Fruit fly (Drosophila melanogaster) whole organism, embryonic: ENCODE data around the gene CG44303.

Experiments used
- CG10209 ChIP-seq: fragments of 200-800 bp; sonication (Bioruptor generic); optimal IDR thresholded peaks from 3 replicates; lab custom pipeline; 2017; ENCODE audit warnings: missing biosample characterization, mild to moderate bottlenecking, missing genetic modification characterization, missing genetic modification reagents
- CG10543 ChIP-seq: fragments of 200-800 bp; sonication (Bioruptor generic); optimal IDR thresholded peaks from 3 replicates; lab custom pipeline; 2017; ENCODE audit warnings: missing biosample characterization, mild to moderate bottlenecking, missing genetic modification characterization, moderate library complexity
- CG13775 ChIP-seq: fragments of 200-800 bp; sonication (Bioruptor generic); optimal IDR thresholded peaks from 3 replicates; lab custom pipeline; 2017; ENCODE audit warnings: missing biosample characterization, mild to moderate bottlenecking, missing genetic modification characterization
- CG16779 ChIP-seq: fragments of 200-800 bp; sonication (Bioruptor generic); IDR thresholded peaks from 2 replicates; pipeline ENCODE4 v1.3.6; 2022; ENCODE audit warnings: missing biosample characterization, missing genetic modification characterization
- CG17359 ChIP-seq: fragments of 200-800 bp; sonication (Bioruptor generic); optimal IDR thresholded peaks from 3 replicates; lab custom pipeline; 2018; ENCODE audit warnings: missing biosample characterization, mild to moderate bottlenecking, missing genetic modification characterization, moderate library complexity
- CG17829 ChIP-seq: fragments of 200-800 bp; optimal IDR thresholded peaks from 2 replicates; lab custom pipeline; 2019; ENCODE audit warnings: missing biosample characterization, mild to moderate bottlenecking, missing genetic modification characterization, moderate library complexity
- CG1792 ChIP-seq: fragments of 200-800 bp; sonication (Bioruptor generic); optimal IDR thresholded peaks from 2 replicates; lab custom pipeline; 2016; ENCODE audit warnings: missing biosample characterization, missing genetic modification characterization
- CG18011 ChIP-seq: fragments of 200-800 bp; sonication (Bioruptor generic); optimal IDR thresholded peaks from 2 replicates; lab custom pipeline; 2017; ENCODE audit warnings: missing biosample characterization, missing genetic modification characterization, mild to moderate bottlenecking, moderate library complexity, missing genotype
- CG2199 ChIP-seq: fragments of 200-800 bp; sonication (Bioruptor generic); IDR thresholded peaks from 3 replicates; pipeline ENCODE4 v1.3.6; 2022; ENCODE audit warnings: missing biosample characterization, missing genetic modification characterization
- CG33557 ChIP-seq: fragments of 200-800 bp; sonication (Bioruptor generic); optimal IDR thresholded peaks from 2 replicates; lab custom pipeline; 2019; ENCODE audit warnings: missing biosample characterization, mild to moderate bottlenecking, missing genetic modification characterization, moderate library complexity
- CG4424 ChIP-seq: fragments of 200-800 bp; sonication (Bioruptor generic); optimal IDR thresholded peaks from 3 replicates; lab custom pipeline; 2016; ENCODE audit warnings: missing biosample characterization, missing genetic modification characterization
- CG4820 ChIP-seq: fragments of 200-800 bp; sonication (Bioruptor generic); optimal IDR thresholded peaks from 3 replicates; lab custom pipeline; 2016; ENCODE audit warnings: missing biosample characterization, missing genetic modification characterization
- CG6254 ChIP-seq: fragments of 200-800 bp; sonication (Bioruptor generic); optimal IDR thresholded peaks from 3 replicates; lab custom pipeline; 2017; ENCODE audit warnings: mild to moderate bottlenecking, missing biosample characterization, missing genetic modification reagents, missing genetic modification characterization
- CG6683 ChIP-seq: fragments of 200-800 bp; sonication (Bioruptor generic); optimal IDR thresholded peaks from 2 replicates; lab custom pipeline; 2017; ENCODE audit warnings: missing biosample characterization, mild to moderate bottlenecking, missing genetic modification characterization, missing genetic modification reagents
- CG6813 ChIP-seq: fragments of 200-800 bp; sonication (Bioruptor generic); optimal IDR thresholded peaks from 2 replicates; lab custom pipeline; 2017; ENCODE audit warnings: missing biosample characterization, missing genetic modification characterization, mild to moderate bottlenecking, moderate library complexity, missing genetic modification reagents
- CG7271 ChIP-seq: fragments of 200-800 bp; sonication (Bioruptor generic); optimal IDR thresholded peaks from 2 replicates; lab custom pipeline; 2018; ENCODE audit warnings: missing biosample characterization, mild to moderate bottlenecking, missing genetic modification characterization, moderate library complexity
- CG9876 ChIP-seq: fragments of 200-800 bp; sonication (Bioruptor generic); optimal IDR thresholded peaks from 2 replicates; lab custom pipeline; 2016; ENCODE audit warnings: missing biosample characterization, missing genetic modification characterization
- Drgx ChIP-seq: fragments of 200-800 bp; sonication (Bioruptor generic); IDR thresholded peaks from 2 replicates; pipeline ENCODE4 v1.3.6; 2022; ENCODE audit warnings: missing biosample characterization, missing genetic modification characterization
- HLH4C ChIP-seq: fragments of 200-800 bp; sonication (Bioruptor generic); IDR thresholded peaks from 3 replicates; pipeline ENCODE4 v1.3.6; 2022; ENCODE audit warnings: missing biosample characterization, missing genetic modification characterization; ENCODE audit not compliant: partially characterized antibody
- HLHmδ ChIP-seq: fragments of 200-800 bp; sonication (Bioruptor generic); optimal IDR thresholded peaks from 2 replicates; lab custom pipeline; 2018; ENCODE audit warnings: missing biosample characterization, mild to moderate bottlenecking, missing genetic modification characterization, moderate library complexity
- MTF-1 ChIP-seq: fragments of 200-800 bp; sonication (Bioruptor generic); optimal IDR thresholded peaks from 2 replicates; lab custom pipeline; 2018; ENCODE audit warnings: missing biosample characterization, mild to moderate bottlenecking, missing genetic modification characterization, borderline replicate concordance
- Med ChIP-seq: fragments of 200-800 bp; sonication (Bioruptor generic); peaks from one replicate; lab custom pipeline; 2016; ENCODE audit warnings: missing biosample characterization, missing genetic modification characterization, mild to moderate bottlenecking, inconsistent platforms, moderate library complexity
- Mrtf ChIP-seq: fragments of 200-800 bp; sonication (Bioruptor generic); IDR thresholded peaks from 3 replicates; pipeline ENCODE4 v1.3.6; 2022; ENCODE audit warnings: missing biosample characterization, missing genetic modification characterization
- NC2α ChIP-seq: fragments of 200-800 bp; sonication (Bioruptor generic); optimal IDR thresholded peaks from 2 replicates; lab custom pipeline; 2016; ENCODE audit warnings: missing biosample characterization, missing genetic modification characterization
- Ssrp ChIP-seq: fragments of 200-800 bp; sonication (Bioruptor generic); optimal IDR thresholded peaks from 2 replicates; lab custom pipeline; 2018; ENCODE audit warnings: missing biosample characterization, mild to moderate bottlenecking, missing genetic modification characterization, moderate library complexity
- Trl ChIP-seq, 3 experiments: fragments of >200 bp in 2 of 3; fragments of 200-800 bp in 1 of 3; sonication (Bioruptor generic) in 1 of 3; optimal IDR thresholded peaks; 2 replicates in 1 of 3; 3 replicates in 2 of 3; lab custom pipeline; 2016 to 2017; ENCODE audit warnings: missing biosample characterization in 1 of 3, missing genetic modification characterization in 1 of 3
- YL-1 ChIP-seq: fragments of 200-800 bp; sonication (Bioruptor generic); optimal IDR thresholded peaks from 3 replicates; lab custom pipeline; 2017; ENCODE audit warnings: missing biosample characterization, mild to moderate bottlenecking, missing genetic modification characterization
- ab ChIP-seq: fragments of 200-800 bp; sonication (Bioruptor generic); optimal IDR thresholded peaks from 2 replicates; lab custom pipeline; 2016; ENCODE audit warnings: missing biosample characterization, missing genetic modification characterization
- bsh ChIP-seq, 2 experiments: fragments of 200-800 bp; sonication (Bioruptor generic); optimal IDR thresholded peaks; 2 replicates each; lab custom pipeline; 2017 to 2018; ENCODE audit warnings: mild to moderate bottlenecking in 2 of 2, missing biosample characterization in 2 of 2, missing genetic modification characterization in 2 of 2, moderate library complexity in 1 of 2
- btn ChIP-seq: fragments of 200-800 bp; sonication (Bioruptor generic); optimal IDR thresholded peaks from 2 replicates; lab custom pipeline; 2016; ENCODE audit warnings: missing biosample characterization, missing genetic modification characterization
- cg ChIP-seq: fragments of 200-800 bp; sonication (Bioruptor generic); optimal IDR thresholded peaks from 3 replicates; lab custom pipeline; 2019; ENCODE audit warnings: missing biosample characterization, mild to moderate bottlenecking, missing genetic modification characterization, moderate library complexity
- chm ChIP-seq: fragments of 200-800 bp; sonication (Bioruptor generic); IDR thresholded peaks from 2 replicates; pipeline ENCODE4 v1.3.6; 2022; ENCODE audit warnings: missing biosample characterization, missing genetic modification characterization
- dimm ChIP-seq: fragments of 200-800 bp; sonication (Bioruptor generic); IDR thresholded peaks from 2 replicates; pipeline ENCODE4 v1.3.6; 2022; ENCODE audit warnings: missing biosample characterization, missing genetic modification characterization
- ewg ChIP-seq: fragments of 200-800 bp; sonication (Bioruptor generic); optimal IDR thresholded peaks from 3 replicates; lab custom pipeline; 2017; ENCODE audit warnings: mild to moderate bottlenecking, missing biosample characterization, missing genetic modification reagents, missing genetic modification characterization
- ftz-f1 ChIP-seq: fragments of 200-800 bp; sonication (Bioruptor generic); optimal IDR thresholded peaks from 2 replicates; lab custom pipeline; 2016; ENCODE audit warnings: missing biosample characterization, missing genetic modification characterization
- gem ChIP-seq: fragments of 200-800 bp; sonication (Bioruptor generic); optimal IDR thresholded peaks from 2 replicates; lab custom pipeline; 2019; ENCODE audit warnings: missing biosample characterization, mild to moderate bottlenecking, missing genetic modification characterization, moderate library complexity
- grau ChIP-seq: fragments of 200-800 bp; optimal IDR thresholded peaks from 3 replicates; lab custom pipeline; 2019; ENCODE audit warnings: missing biosample characterization, mild to moderate bottlenecking, missing genetic modification characterization, moderate library complexity
- grn ChIP-seq: fragments of 200-800 bp; sonication (Bioruptor generic); optimal IDR thresholded peaks from 3 replicates; lab custom pipeline; 2017; ENCODE audit warnings: missing biosample characterization, missing genetic modification characterization
- kah ChIP-seq: fragments of 200-800 bp; sonication (Bioruptor generic); optimal IDR thresholded peaks from 2 replicates; lab custom pipeline; 2018; ENCODE audit warnings: missing biosample characterization, mild to moderate bottlenecking, missing genetic modification characterization
- lilli ChIP-seq: fragments of 200-800 bp; sonication (Bioruptor generic); optimal IDR thresholded peaks from 3 replicates; lab custom pipeline; 2016; ENCODE audit warnings: missing biosample characterization, missing genetic modification characterization
- nom ChIP-seq: fragments of 200-800 bp; sonication (Bioruptor generic); optimal IDR thresholded peaks from 2 replicates; lab custom pipeline; 2017; ENCODE audit warnings: missing biosample characterization, missing genetic modification characterization, mild to moderate bottlenecking, moderate library complexity, missing genetic modification reagents
- oc ChIP-seq: fragments of 200-800 bp; sonication (Bioruptor generic); optimal IDR thresholded peaks from 2 replicates; lab custom pipeline; 2018; ENCODE audit warnings: missing biosample characterization, mild to moderate bottlenecking, missing genetic modification characterization, moderate library complexity
- pb ChIP-seq: fragments of 200-800 bp; sonication (Bioruptor generic); optimal IDR thresholded peaks from 3 replicates; lab custom pipeline; 2016; ENCODE audit warnings: missing biosample characterization, missing genetic modification characterization
- salm ChIP-seq: fragments of 200-800 bp; sonication (Bioruptor generic); optimal IDR thresholded peaks from 2 replicates; lab custom pipeline; 2018; ENCODE audit warnings: missing biosample characterization, mild to moderate bottlenecking, missing genetic modification characterization
- sisA ChIP-seq: fragments of 200-800 bp; sonication (Bioruptor generic); IDR thresholded peaks from 2 replicates; pipeline ENCODE4 v1.3.6; 2022; ENCODE audit warnings: missing biosample characterization, missing genetic modification characterization
- slou ChIP-seq: fragments of 200-800 bp; sonication (Bioruptor generic); optimal IDR thresholded peaks from 3 replicates; lab custom pipeline; 2016; ENCODE audit warnings: missing biosample characterization, missing genetic modification characterization
- tap ChIP-seq: fragments of 200-800 bp; optimal IDR thresholded peaks from 3 replicates; lab custom pipeline; 2019; ENCODE audit warnings: missing biosample characterization, mild to moderate bottlenecking, missing genetic modification characterization, moderate library complexity

Gene CG44303

dm6 chrX:6708580-6709199, 21.5 kb upstream of the CG44303 start (continued):
- peak; percentile 45; the same call in 1 of the 3 replicates for TF ChIP-seq HLH4C
- no peak for TF ChIP-seq CG2199 (GFP tag; lab: Robert Waterston, UW)
- TF ChIP-seq dimm: no peak

- no peak for TF ChIP-seq CG33557
- TF ChIP-seq Trl (optimal IDR thresholded peaks at IDR 0.05; lab: Kevin White, UChicago): peak in 1 of 2 experiments; percentile 8
- no peak for TF ChIP-seq Trl (GFP tag; optimal IDR thresholded peaks at IDR 0.05; lab: Kevin White, UChicago)
- no peak for TF ChIP-seq salm
- no peak for TF ChIP-seq Ssrp (tag; lab: Kevin White, UChicago)
- no peak for TF ChIP-seq NC2α (GFP tag; lab: Kevin White, UChicago)
- TF ChIP-seq CG17829: no peak
- TF ChIP-seq nom: peak; percentile 87
- TF ChIP-seq kah (GFP tag; lab: Kevin White, UChicago): no peak
- peak in 1 of 2 experiments; percentile 73 for TF ChIP-seq bsh (GFP tag; optimal IDR thresholded peaks at IDR 0.05; lab: Kevin White, UChicago)
- no peak for TF ChIP-seq cg (GFP tag; lab: Kevin White, UChicago)
- no peak for TF ChIP-seq CG7271
- TF ChIP-seq CG1792: no peak
- TF ChIP-seq btn (GFP tag; lab: Kevin White, UChicago): no peak
- no peak for TF ChIP-seq grn (GFP tag; lab: Kevin White, UChicago)
- peak; percentile 56 for TF ChIP-seq Drgx (GFP tag; lab: Robert Waterston, UW)
- TF ChIP-seq slou: no peak
- TF ChIP-seq ewg (GFP tag; lab: Kevin White, UChicago): no peak
- no peak for TF ChIP-seq lilli
- TF ChIP-seq Med (GFP tag; lab: Kevin White, UChicago): no peak
- no peak for TF ChIP-seq HLHmδ (GFP tag; lab: Kevin White, UChicago)
- no peak for TF ChIP-seq grau (tag; lab: Kevin White, UChicago)
- no peak for TF ChIP-seq tap (tag; lab: Kevin White, UChicago)
Observed at dm6 chrX:6708138-6708537, 20.9 kb upstream of the CG44303 start.

DNA sequence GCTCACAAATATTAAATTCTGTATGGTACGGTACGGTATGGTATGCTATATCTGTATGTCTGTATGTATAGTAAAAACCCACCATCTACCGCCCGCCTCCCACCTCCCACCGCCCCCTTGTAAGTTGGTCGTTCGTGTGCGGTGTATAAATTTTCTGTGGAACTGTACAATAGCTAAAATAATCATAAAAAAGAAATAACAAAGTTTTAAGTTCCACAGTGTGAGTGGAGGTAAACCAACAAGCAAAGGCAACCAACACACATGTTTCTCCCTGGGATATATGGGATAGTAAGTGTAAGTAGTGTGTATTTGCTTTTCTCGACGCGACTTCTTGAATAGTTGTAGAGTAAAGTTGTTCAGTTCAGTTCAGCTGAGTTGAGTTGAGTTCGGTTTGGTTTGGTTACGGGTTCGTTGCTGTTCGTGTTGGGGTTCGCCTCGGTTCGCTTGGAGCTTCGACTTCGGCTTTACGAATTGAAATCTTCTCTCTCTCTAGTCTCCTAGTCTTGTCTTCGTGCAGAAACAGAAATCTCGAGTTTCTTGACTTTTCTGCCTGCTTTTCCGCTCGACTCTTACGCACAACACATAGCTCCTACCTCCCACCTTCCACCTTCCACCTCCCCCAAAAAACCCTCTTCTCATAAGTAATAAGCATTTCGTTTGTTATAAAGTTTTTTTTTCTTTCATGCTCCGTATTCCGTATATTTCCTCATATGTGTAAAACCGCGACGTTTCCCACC, 19.5 kb upstream of the CG44303 start:
- TF ChIP-seq MTF-1 (GFP tag; lab: Kevin White, UChicago) (no peak), Mrtf (GFP tag; lab: Robert Waterston, UW) (no peak), chm (no peak), CG4820 (GFP tag; lab: Kevin White, UChicago) (no peak), CG6813 (GFP tag; lab: Kevin White, UChicago) (no peak), ftz-f1 (no peak), CG10209 (no peak), gem (tag; lab: Kevin White, UChicago) (no peak), CG18011 (GFP tag; lab: Kevin White, UChicago) (no peak), CG6254 (GFP tag; lab: Kevin White, UChicago) (no peak), CG16779 (no peak), sisA (no peak), CG6683 (GFP tag; lab: Kevin White, UChicago) (no peak), oc (tag; lab: Kevin White, UChicago) (no peak), pb (GFP tag; lab: Kevin White, UChicago) (no peak), YL-1 (no peak), ab (GFP tag; lab: Kevin White, UChicago) (no peak), CG9876 (no peak), CG10543 (peak; percentile 37), CG4424 (GFP tag; lab: Kevin White, UChicago) (no peak), CG17359 (tag; lab: Kevin White, UChicago) (no peak), CG13775 (GFP tag; lab: Kevin White, UChicago) (no peak)
